Worm (Caenorhabditis elegans) whole organism, L4 larva: Measurements from ENCODE around the gene endu-2.

ENCODE experiments used
- F44E2.7 ChIP-seq: fragments of 200-800 bp; sonication (Bioruptor generic); IDR thresholded peaks from 2 replicates; pipeline ENCODE4 v2.1.2; 2022; ENCODE audit warnings: missing genetic modification characterization, missing compliant biosample characterization
- F49E8.2 ChIP-seq: sonication (generic microtip); optimal IDR thresholded peaks from 2 replicates; lab custom pipeline; 2016; ENCODE audit warnings: missing compliant biosample characterization, mild to moderate bottlenecking, missing genetic modification characterization, borderline replicate concordance
- T26A8.4 ChIP-seq: fragments of 200-800 bp; sonication (Bioruptor generic); IDR thresholded peaks from 2 replicates; pipeline ENCODE4 v1.3.6; 2022; ENCODE audit warnings: missing genetic modification characterization, missing compliant biosample characterization
- Y48G9A.11 ChIP-seq: fragments of 200-800 bp; sonication (Bioruptor generic); IDR thresholded peaks from 2 replicates; pipeline ENCODE4 v1.3.6; 2022; ENCODE audit warnings: missing genetic modification reagents, missing genetic modification characterization, missing compliant biosample characterization
- Y5F2A.4 ChIP-seq: fragments of 200-800 bp; sonication (Bioruptor generic); optimal IDR thresholded peaks from 2 replicates; lab custom pipeline; 2018; ENCODE audit warnings: mild to moderate bottlenecking, missing genetic modification characterization, missing compliant biosample characterization
- aha-1 ChIP-seq: fragments of 150-350 bp; peaks from one replicate; lab custom pipeline; 2014; ENCODE audit warnings: missing biosample characterization, missing genetic modification characterization
- arid-1 ChIP-seq: fragments of 200-800 bp; sonication (Bioruptor generic); conservative IDR thresholded peaks from 2 replicates; pipeline ENCODE4 v1.3.6; 2022; ENCODE audit warnings: missing genetic modification reagents, missing genetic modification characterization, missing compliant biosample characterization
- ceh-20 ChIP-seq: fragments of 200-800 bp; sonication (Bioruptor generic); IDR thresholded peaks from 2 replicates; pipeline ENCODE4 v1.3.6; 2022; ENCODE audit warnings: missing genetic modification reagents, missing genetic modification characterization, missing compliant biosample characterization
- ceh-32 ChIP-seq: sonication (generic microtip); optimal IDR thresholded peaks from 2 replicates; lab custom pipeline; 2016; ENCODE audit warnings: mild to moderate bottlenecking, missing genetic modification characterization, missing compliant biosample characterization; ENCODE audit not compliant: poor library complexity
- daf-16 ChIP-seq, 3 experiments: sonication (generic microtip); optimal IDR thresholded peaks; 2 replicates each; lab custom pipeline; 2016 to 2017; ENCODE audit warnings: missing genetic modification characterization in 3 of 3, missing genetic modification reagents in 3 of 3, mild to moderate bottlenecking in 2 of 3, missing compliant biosample characterization in 2 of 3, missing biosample characterization in 1 of 3, moderate library complexity in 1 of 3
- daf-19 ChIP-seq: fragments of 200-800 bp; sonication (Bioruptor generic); conservative IDR thresholded peaks from 2 replicates; pipeline ENCODE4 v1.3.6; 2022; ENCODE audit warnings: missing genetic modification characterization, missing compliant biosample characterization
- dmd-9 ChIP-seq: fragments of 200-800 bp; sonication (Bioruptor generic); IDR thresholded peaks from 2 replicates; pipeline ENCODE4 v1.3.6; 2022; ENCODE audit warnings: missing genetic modification reagents, missing genetic modification characterization, missing compliant biosample characterization
- dpl-1 ChIP-seq: fragments of 150-350 bp; optimal IDR thresholded peaks from 2 replicates; lab custom pipeline; 2014; ENCODE audit warnings: missing biosample characterization, missing genetic modification reagents, missing genetic modification characterization
- dve-1 ChIP-seq: sonication (generic microtip); optimal IDR thresholded peaks from 2 replicates; lab custom pipeline; 2017; ENCODE audit warnings: antibody characterized with exemption, mild to moderate bottlenecking, missing genetic modification characterization, missing compliant biosample characterization; ENCODE audit not compliant: insufficient read depth
- fkh-10 ChIP-seq: fragments of 150-350 bp; optimal IDR thresholded peaks from 2 replicates; lab custom pipeline; 2014; ENCODE audit warnings: missing biosample characterization, missing genetic modification reagents, missing genetic modification characterization
- fos-1 ChIP-seq: fragments of 150-350 bp; optimal IDR thresholded peaks from 2 replicates; lab custom pipeline; 2014; ENCODE audit warnings: missing biosample characterization, missing genetic modification characterization
- gei-8 ChIP-seq: fragments of 200-800 bp; sonication (Bioruptor generic); optimal IDR thresholded peaks from 2 replicates; lab custom pipeline; 2018; ENCODE audit warnings: mild to moderate bottlenecking, missing genetic modification characterization, missing compliant biosample characterization
- lin-13 ChIP-seq: fragments of 150-350 bp; optimal IDR thresholded peaks from 2 replicates; lab custom pipeline; 2014; ENCODE audit warnings: missing biosample characterization, missing genetic modification reagents, missing genetic modification characterization
- lin-15B ChIP-seq: fragments of 150-350 bp; sonication (generic microtip); optimal IDR thresholded peaks from 3 replicates; lab custom pipeline; 2014; ENCODE audit warnings: missing biosample characterization, missing genetic modification characterization
- lsy-2 ChIP-seq, 2 experiments: fragments of 150-350 bp in 1 of 2; sonication (generic microtip) in 1 of 2; optimal IDR thresholded peaks; 2 replicates each; lab custom pipeline; 2014 to 2017; ENCODE audit warnings: missing biosample characterization in 2 of 2, missing genetic modification characterization in 2 of 2
- mdl-1 ChIP-seq, 2 experiments: fragments of 150-350 bp in 1 of 2; sonication (generic microtip) in 1 of 2; optimal IDR thresholded peaks; 2 replicates each; lab custom pipeline; 2014 to 2017; ENCODE audit warnings: missing biosample characterization in 2 of 2, missing genetic modification characterization in 2 of 2
- mep-1 ChIP-seq: fragments of 150-350 bp; sonication (generic microtip); optimal IDR thresholded peaks from 3 replicates; lab custom pipeline; 2014; ENCODE audit warnings: missing biosample characterization, missing genetic modification characterization
- mes-2 ChIP-seq: sonication (generic microtip); optimal IDR thresholded peaks from 2 replicates; lab custom pipeline; 2016; ENCODE audit warnings: missing genotype, mild to moderate bottlenecking, missing genetic modification characterization, missing compliant biosample characterization; ENCODE audit not compliant: poor library complexity, severe bottlenecking
- nhr-102 ChIP-seq: sonication (generic microtip); optimal IDR thresholded peaks from 2 replicates; lab custom pipeline; 2016; ENCODE audit warnings: mild to moderate bottlenecking, missing genetic modification characterization, moderate library complexity, missing compliant biosample characterization
- nhr-11 ChIP-seq: fragments of 150-350 bp; optimal IDR thresholded peaks from 2 replicates; lab custom pipeline; 2014; ENCODE audit warnings: missing biosample characterization, missing genetic modification characterization
- nhr-237 ChIP-seq: sonication (generic microtip); optimal IDR thresholded peaks from 2 replicates; lab custom pipeline; 2017; ENCODE audit warnings: missing biosample characterization, missing genetic modification characterization
- nhr-25 ChIP-seq: sonication (generic microtip); optimal IDR thresholded peaks from 2 replicates; lab custom pipeline; 2017; ENCODE audit warnings: missing genetic modification characterization, mild to moderate bottlenecking, missing compliant biosample characterization, antibody characterized with exemption, moderate library complexity, borderline replicate concordance; ENCODE audit not compliant: insufficient read depth
- nhr-28 ChIP-seq: fragments of 150-350 bp; optimal IDR thresholded peaks from 2 replicates; lab custom pipeline; 2014; ENCODE audit warnings: missing biosample characterization, missing genetic modification characterization
- php-3 ChIP-seq: fragments of 200-800 bp; sonication (Bioruptor generic); IDR thresholded peaks from 2 replicates; pipeline ENCODE4 v1.3.6; 2022; ENCODE audit warnings: missing genetic modification reagents, missing genetic modification characterization, missing compliant biosample characterization
- pqm-1 ChIP-seq: sonication (generic microtip); optimal IDR thresholded peaks from 2 replicates; lab custom pipeline; 2017; ENCODE audit warnings: missing biosample characterization, missing genetic modification characterization
- rbr-2 ChIP-seq: sonication (generic microtip); optimal IDR thresholded peaks from 2 replicates; lab custom pipeline; 2016; ENCODE audit warnings: missing genotype, missing genetic modification characterization, missing compliant biosample characterization
- sdz-12 ChIP-seq: fragments of 200-800 bp; sonication (Bioruptor generic); optimal IDR thresholded peaks from 2 replicates; lab custom pipeline; 2018; ENCODE audit warnings: mild to moderate bottlenecking, missing genetic modification characterization, missing compliant biosample characterization
- set-16 ChIP-seq: fragments of 200-800 bp; sonication (Bioruptor generic); IDR thresholded peaks from 2 replicates; pipeline ENCODE4 v1.3.6; 2022; ENCODE audit warnings: missing genetic modification reagents, missing genetic modification characterization, missing compliant biosample characterization
- snpc-1.2 ChIP-seq: fragments of 200-800 bp; sonication (Bioruptor generic); IDR thresholded peaks from 2 replicates; pipeline ENCODE4 v1.3.6; 2022; ENCODE audit warnings: missing genetic modification reagents, missing genetic modification characterization, missing compliant biosample characterization
- snpc-4 ChIP-seq: fragments of 150-350 bp; optimal IDR thresholded peaks from 2 replicates; lab custom pipeline; 2014; ENCODE audit warnings: missing biosample characterization, missing genetic modification characterization
- spr-3 ChIP-seq: fragments of 200-800 bp; sonication (Bioruptor generic); optimal IDR thresholded peaks from 2 replicates; lab custom pipeline; 2018; ENCODE audit warnings: mild to moderate bottlenecking, missing genetic modification characterization, missing compliant biosample characterization
- tra-1 ChIP-seq: fragments of 200-800 bp; sonication (Bioruptor generic); IDR thresholded peaks from 2 replicates; pipeline ENCODE4 v1.3.6; 2022; ENCODE audit warnings: missing genetic modification reagents, missing genetic modification characterization, missing compliant biosample characterization
- unc-62 ChIP-seq, 3 experiments: fragments of 150-350 bp in 1 of 3; sonication (generic microtip); optimal IDR thresholded peaks in 2 of 3; peaks in 1 of 3; 1 replicate in 1 of 3; 2 replicates in 2 of 3; lab custom pipeline; 2014 to 2017; ENCODE audit warnings: missing biosample characterization in 3 of 3, missing genetic modification characterization in 3 of 3, missing genetic modification reagents in 3 of 3, missing genotype in 1 of 3
- zip-11 ChIP-seq: fragments of 200-800 bp; sonication (Bioruptor generic); IDR thresholded peaks from 2 replicates; pipeline ENCODE4 v1.3.6; 2022; ENCODE audit warnings: missing genetic modification characterization, missing compliant biosample characterization
- zip-2 ChIP-seq: fragments of 150-350 bp; optimal IDR thresholded peaks from 2 replicates; lab custom pipeline; 2014; ENCODE audit warnings: missing biosample characterization, missing genetic modification characterization

The endu-2 gene

ce11 chrX:8276984-8277383 lies 34.9 kb downstream of the endu-2 start:
- TF ChIP-seq lsy-2 (tag; optimal IDR thresholded peaks at IDR 0.05; lab: Kevin White, UChicago): no peak
- TF ChIP-seq aha-1 (tag; lab: Kevin White, UChicago): peak; percentile 59
- no peak for TF ChIP-seq Y48G9A.11
- TF ChIP-seq daf-16 (GFP tag; optimal IDR thresholded peaks at IDR 0.05; lab: Kevin White, UChicago): peak in 1 of 2 experiments; percentile 92
- TF ChIP-seq daf-16 (tag; optimal IDR thresholded peaks at IDR 0.05; lab: Kevin White, UChicago): no peak
- no peak for TF ChIP-seq lin-13

- TF ChIP-seq dpl-1 (GFP tag; lab: Kevin White, UChicago): no peak
- TF ChIP-seq fos-1: no peak
- no peak for TF ChIP-seq lin-15B (tag; lab: Kevin White, UChicago)
- TF ChIP-seq aha-1 (tag; lab: Kevin White, UChicago): peak; percentile 94
- no peak for TF ChIP-seq spr-3 (GFP tag; lab: Kevin White, UChicago)
- TF ChIP-seq unc-62 (GFP tag; optimal IDR thresholded peaks at IDR 0.05 in 1 of 2; lab: Kevin White, UChicago): peak in 1 of 2 experiments; percentile 25
- TF ChIP-seq unc-62 (tag; optimal IDR thresholded peaks at IDR 0.05; lab: Kevin White, UChicago): no peak
- no peak for TF ChIP-seq set-16
- TF ChIP-seq php-3 (GFP tag; lab: Robert Waterston, UW): no peak
- TF ChIP-seq dmd-9: no peak
Observed at ce11 chrX:8284003-8284402, 41.9 kb downstream of the endu-2 start.

- TF ChIP-seq F49E8.2 (tag; lab: Kevin White, UChicago): no peak
- TF ChIP-seq T26A8.4 (GFP tag; lab: Robert Waterston, UW): no peak
- no peak for TF ChIP-seq nhr-28 (tag; lab: Kevin White, UChicago)
- TF ChIP-seq mep-1 (tag; lab: Kevin White, UChicago): no peak
- no peak for TF ChIP-seq spr-3 (GFP tag; lab: Kevin White, UChicago)
- no peak for TF ChIP-seq arid-1 (GFP tag; lab: Robert Waterston, UW)
- no peak for TF ChIP-seq dmd-9
- no peak for TF ChIP-seq nhr-11
- no peak for TF ChIP-seq nhr-25
- TF ChIP-seq Y5F2A.4 (GFP tag; lab: Kevin White, UChicago): no peak
Observed at ce11 chrX:8285169-8285796, 43.2 kb downstream of the endu-2 start, which contains the start of the genes fis-2 and F13B9.2. fis-2 (minus strand) TSS chrX:8285219. F13B9.2 (plus strand) TSS chrX:8285683.

- no peak for TF ChIP-seq F49E8.2 (tag; lab: Kevin White, UChicago)
Observed at ce11 chrX:8286164-8286563, 44.1 kb downstream of the endu-2 start.

- TF ChIP-seq arid-1 (GFP tag; lab: Robert Waterston, UW) (no peak), zip-2 (tag; lab: Kevin White, UChicago) (no peak), dve-1 (peak; percentile 62), nhr-237 (no peak), sdz-12 (GFP tag; lab: Kevin White, UChicago) (no peak), gei-8 (GFP tag; lab: Kevin White, UChicago) (no peak), lin-13 (peak; percentile 77), snpc-4 (tag; lab: Kevin White, UChicago) (no peak), pqm-1 (tag; lab: Kevin White, UChicago) (peak; percentile 37), lin-15B (tag; lab: Kevin White, UChicago) (no peak), rbr-2 (tag; lab: Kevin White, UChicago) (peak; percentile 61), F44E2.7 (GFP tag; lab: Robert Waterston, UW) (no peak), ceh-20 (no peak), nhr-102 (tag; lab: Kevin White, UChicago) (no peak), snpc-1.2 (GFP tag; lab: Robert Waterston, UW) (no peak), ceh-32 (tag; lab: Kevin White, UChicago) (no peak), fkh-10 (peak; percentile 23), mes-2 (tag; lab: Kevin White, UChicago) (peak; percentile 75), lsy-2 (tag; optimal IDR thresholded peaks at IDR 0.05; lab: Kevin White, UChicago) (peak in 1 of 2 experiments; percentile 79), daf-19 (GFP tag; lab: Robert Waterston, UW) (no peak), Y5F2A.4 (GFP tag; lab: Kevin White, UChicago) (no peak), dmd-9 (no peak), mep-1 (tag; lab: Kevin White, UChicago) (peak; percentile 85), mdl-1 (tag; optimal IDR thresholded peaks at IDR 0.05; lab: Kevin White, UChicago) (peak in 1 of 2 experiments; percentile 59), tra-1 (GFP tag; lab: Robert Waterston, UW) (no peak), zip-11 (GFP tag; lab: Robert Waterston, UW) (no peak)
Observed at ce11 chrX:8286740-8287299, 44.7 kb downstream of the endu-2 start, which contains the start of gene sec-16A.2. sec-16A.2 (plus strand) TSS chrX:8287249.
